Worm (Caenorhabditis elegans) whole organism, early embryonic: ENCODE data around the gene dnj-10.

Experiments used
- B0310.2 ChIP-seq: sonication (generic microtip); optimal IDR thresholded peaks from 2 replicates; lab custom pipeline; 2016; ENCODE audit warnings: mild to moderate bottlenecking, missing genetic modification characterization, missing compliant biosample characterization
- F13C5.2 ChIP-seq: sonication (generic microtip); optimal IDR thresholded peaks from 2 replicates; lab custom pipeline; 2017; ENCODE audit warnings: mild to moderate bottlenecking, missing genetic modification characterization, inconsistent platforms, missing compliant biosample characterization
- aly-1 ChIP-seq: sonication (generic microtip); optimal IDR thresholded peaks from 2 replicates; lab custom pipeline; 2016; ENCODE audit warnings: missing genetic modification characterization, missing compliant biosample characterization
- ama-1 ChIP-seq: fragments of 150-350 bp; optimal IDR thresholded peaks from 2 replicates; lab custom pipeline; 2014
- ceh-13 ChIP-seq: fragments of 200-800 bp; sonication (Bioruptor generic); optimal IDR thresholded peaks from 2 replicates; lab custom pipeline; 2018; ENCODE audit warnings: mild to moderate bottlenecking, missing genetic modification characterization, missing compliant biosample characterization
- ceh-36 ChIP-seq: sonication (generic microtip); optimal IDR thresholded peaks from 2 replicates; lab custom pipeline; 2016; ENCODE audit warnings: missing genetic modification characterization, inconsistent platforms, missing compliant biosample characterization
- ets-7 ChIP-seq: sonication (generic microtip); optimal IDR thresholded peaks from 2 replicates; lab custom pipeline; 2016; ENCODE audit warnings: missing genotype, missing genetic modification characterization, missing compliant biosample characterization
- flt-1 ChIP-seq: fragments of 200-800 bp; sonication (Bioruptor generic); IDR thresholded peaks from 2 replicates; pipeline ENCODE4 v1.3.6; 2022; ENCODE audit warnings: missing genetic modification characterization, missing compliant biosample characterization
- hmbx-1 ChIP-seq: sonication (generic microtip); optimal IDR thresholded peaks from 2 replicates; lab custom pipeline; 2016; ENCODE audit warnings: mild to moderate bottlenecking, missing genetic modification characterization, missing compliant biosample characterization
- hmg-4 ChIP-seq: fragments of 200-800 bp; sonication (Bioruptor generic); optimal IDR thresholded peaks from 2 replicates; lab custom pipeline; 2018; ENCODE audit warnings: mild to moderate bottlenecking, missing genetic modification characterization, missing compliant biosample characterization
- hnd-1 ChIP-seq: sonication (generic microtip); optimal IDR thresholded peaks from 2 replicates; lab custom pipeline; 2016; ENCODE audit warnings: missing genetic modification characterization, missing compliant biosample characterization
- pes-1 ChIP-seq: fragments of 200-800 bp; sonication (Bioruptor generic); IDR thresholded peaks from 2 replicates; pipeline ENCODE4 v1.3.6; 2022; ENCODE audit warnings: missing genetic modification reagents, missing genetic modification characterization, missing compliant biosample characterization
- scrt-1 ChIP-seq: fragments of 200-800 bp; sonication (Bioruptor generic); IDR thresholded peaks from 2 replicates; pipeline ENCODE4 v1.3.6; 2022; ENCODE audit warnings: missing genetic modification characterization, missing compliant biosample characterization
- sea-1 ChIP-seq: fragments of 200-800 bp; sonication (Bioruptor generic); conservative IDR thresholded peaks from 2 replicates; pipeline ENCODE4 v1.3.6; 2022; ENCODE audit warnings: missing genetic modification characterization, missing compliant biosample characterization
- tbx-11 ChIP-seq: fragments of 200-800 bp; sonication (Bioruptor generic); IDR thresholded peaks from 2 replicates; pipeline ENCODE4 v1.3.6; 2022; ENCODE audit warnings: missing genetic modification characterization, missing compliant biosample characterization
- tbx-37 ChIP-seq: fragments of 200-800 bp; sonication (Bioruptor generic); conservative IDR thresholded peaks from 2 replicates; pipeline ENCODE4 v1.3.6; 2022; ENCODE audit warnings: missing genetic modification reagents, missing genetic modification characterization, missing compliant biosample characterization
- tra-4 ChIP-seq: sonication (generic microtip); optimal IDR thresholded peaks from 2 replicates; lab custom pipeline; 2017; ENCODE audit warnings: missing genetic modification characterization, missing compliant biosample characterization

dnj-10 gene

DNA sequence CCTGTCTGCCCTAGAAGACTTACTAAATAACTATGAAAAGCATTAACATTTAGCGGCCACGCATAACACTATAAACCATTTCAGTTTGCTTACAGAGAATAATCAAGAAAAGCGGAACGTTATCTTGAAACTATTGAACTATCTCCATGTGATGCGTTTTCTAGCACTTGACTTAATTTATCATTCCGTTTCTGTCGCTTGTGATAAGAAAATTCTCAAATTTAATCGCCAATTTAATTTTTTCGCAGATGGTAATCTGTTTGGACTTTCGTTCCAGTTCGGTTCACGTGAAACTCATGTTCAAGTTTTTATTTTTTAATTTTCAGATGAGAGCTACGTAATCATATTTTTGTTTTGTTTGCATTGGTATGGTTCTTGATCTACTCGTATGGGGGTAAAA, 26.0 kb downstream of the dnj-10 start:
- TF ChIP-seq hmg-4 (GFP tag; lab: Kevin White, UChicago) (no peak), B0310.2 (tag; lab: Kevin White, UChicago) (no peak), aly-1 (tag; lab: Kevin White, UChicago) (no peak), tra-4 (tag; lab: Kevin White, UChicago) (no peak), tbx-11 (GFP tag; lab: Robert Waterston, UW) (no peak), ama-1 (no peak), F13C5.2 (no peak), sea-1 (GFP tag; lab: Robert Waterston, UW) (no peak), flt-1 (no peak), hnd-1 (no peak), scrt-1 (GFP tag; lab: Robert Waterston, UW) (no peak), ceh-36 (tag; lab: Kevin White, UChicago) (no peak)

DNA sequence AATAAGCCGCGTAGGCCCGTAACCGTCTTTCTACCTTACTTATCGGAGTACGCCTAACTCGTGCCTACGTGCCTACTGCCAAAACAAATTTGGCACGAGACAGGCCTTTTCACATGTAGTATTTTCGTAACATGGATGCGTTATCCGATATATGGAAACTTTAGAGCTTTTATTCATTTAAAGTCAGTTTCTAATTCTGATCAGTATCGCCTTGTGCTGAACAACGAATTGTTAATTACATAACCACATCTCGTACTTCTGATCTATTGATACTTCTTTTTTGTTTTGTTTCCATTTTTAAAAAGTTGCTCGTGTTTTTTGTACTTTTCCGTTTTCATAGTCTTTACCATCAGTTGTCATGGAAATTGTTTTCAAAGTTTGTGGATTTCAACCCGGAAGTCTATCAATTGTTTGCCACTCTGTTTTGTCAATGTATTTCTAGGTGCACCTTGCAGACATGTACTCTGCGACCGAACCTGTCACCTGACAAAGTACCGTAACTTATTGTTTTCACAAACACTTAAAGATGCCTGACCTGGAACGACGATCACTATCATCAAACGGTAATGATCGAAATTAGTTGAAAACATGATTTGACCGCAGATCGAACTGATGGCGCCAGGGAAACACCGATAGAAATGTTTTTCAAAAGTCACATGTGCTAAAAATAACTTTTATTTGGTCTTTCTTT, 26.9 kb downstream of the dnj-10 start:
- no peak for TF ChIP-seq ets-7 (tag; lab: Kevin White, UChicago)
- TF ChIP-seq tbx-37 (GFP tag; lab: Robert Waterston, UW) = no peak
- TF ChIP-seq F13C5.2 = no peak
- TF ChIP-seq ceh-13 (GFP tag; lab: Kevin White, UChicago) = no peak
- no peak for TF ChIP-seq hmbx-1
- no peak for TF ChIP-seq hnd-1
- no peak for TF ChIP-seq sea-1 (GFP tag; lab: Robert Waterston, UW)
- TF ChIP-seq tra-4 (tag; lab: Kevin White, UChicago) = no peak
- no peak for TF ChIP-seq aly-1 (tag; lab: Kevin White, UChicago)
- no peak for TF ChIP-seq hmg-4 (GFP tag; lab: Kevin White, UChicago)

DNA sequence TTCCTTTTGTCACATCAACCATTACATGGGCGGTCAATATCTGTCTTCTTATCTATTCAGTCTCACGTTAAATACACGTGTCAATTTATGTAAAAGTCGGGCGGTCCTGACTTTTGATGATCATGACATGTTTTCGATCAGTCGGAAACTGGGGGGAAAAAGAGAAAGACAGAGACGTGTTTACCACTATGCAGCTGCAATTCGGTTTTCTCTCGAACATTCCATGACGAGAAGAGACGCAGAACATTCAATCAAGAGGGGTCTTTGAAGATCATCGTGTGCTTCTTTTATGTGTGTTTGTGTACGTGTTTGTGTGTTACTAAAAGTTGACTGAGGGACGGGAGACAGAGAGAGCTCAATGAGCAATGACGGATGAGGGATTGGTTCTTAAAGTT, 27.4 kb downstream of the dnj-10 start:
- TF ChIP-seq hmbx-1 = no peak
- TF ChIP-seq ceh-36 (tag; lab: Kevin White, UChicago) = no peak

DNA sequence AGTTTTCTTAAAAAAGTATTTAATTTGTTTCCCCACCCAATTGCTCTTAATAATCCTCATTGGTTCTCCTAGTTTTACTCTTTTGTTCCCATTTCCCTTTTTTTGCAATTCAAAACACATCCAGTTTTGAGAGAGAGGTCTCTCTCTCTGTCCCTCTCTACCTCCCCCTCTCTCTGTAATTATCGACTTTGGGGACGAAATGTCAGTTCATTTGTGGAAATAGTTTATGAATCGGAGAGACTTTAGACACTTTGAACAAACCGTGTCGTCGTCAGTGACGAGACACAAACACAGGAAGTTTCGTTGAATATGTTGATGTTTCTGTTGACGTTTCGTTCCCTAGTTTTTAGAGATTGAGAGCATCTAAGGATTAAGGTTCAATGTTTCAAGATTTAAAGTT, 32.2 kb downstream of the dnj-10 start:
- no peak for TF ChIP-seq ceh-13 (GFP tag; lab: Kevin White, UChicago)
- TF ChIP-seq B0310.2 (tag; lab: Kevin White, UChicago) = no peak
- TF ChIP-seq hnd-1 = no peak
- no peak for TF ChIP-seq sea-1 (GFP tag; lab: Robert Waterston, UW)
- TF ChIP-seq ceh-36 (tag; lab: Kevin White, UChicago) = no peak
- TF ChIP-seq tra-4 (tag; lab: Kevin White, UChicago) = no peak
- no peak for TF ChIP-seq pes-1 (GFP tag; lab: Robert Waterston, UW)
- no peak for TF ChIP-seq F13C5.2
- TF ChIP-seq aly-1 (tag; lab: Kevin White, UChicago) = no peak
- TF ChIP-seq ets-7 (tag; lab: Kevin White, UChicago) = no peak
- TF ChIP-seq tbx-11 (GFP tag; lab: Robert Waterston, UW) = no peak
- no peak for TF ChIP-seq hmg-4 (GFP tag; lab: Kevin White, UChicago)

DNA sequence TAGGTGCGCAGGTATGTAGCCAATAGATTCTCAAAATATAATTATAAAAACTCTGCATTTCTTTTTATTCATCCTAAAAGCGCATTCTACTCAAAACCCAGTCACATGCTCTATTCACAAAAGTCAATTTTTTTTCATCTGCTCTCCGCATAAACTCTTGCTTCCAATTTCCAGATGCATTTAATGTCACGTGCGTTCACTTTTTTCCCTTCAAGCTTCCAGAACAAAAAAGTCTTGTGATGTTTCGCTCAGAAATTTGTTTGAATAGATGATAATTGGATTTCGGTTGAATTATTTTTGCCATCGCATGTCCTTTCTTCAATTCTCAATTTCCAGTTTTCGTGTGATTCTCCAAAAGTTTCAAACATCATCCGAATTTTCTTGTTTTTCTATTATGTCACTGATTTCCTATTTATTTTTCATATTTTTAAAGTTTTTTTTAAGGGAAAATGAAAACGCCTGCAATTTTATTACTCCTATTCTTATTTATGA, 34.0 kb downstream of the dnj-10 start, which contains the start of gene F22B7.1:
Gene F22B7.1 (plus strand): TSS at position 442 of the 492 bp plus-strand sequence.
- TF ChIP-seq tra-4 (tag; lab: Kevin White, UChicago) (no peak), scrt-1 (GFP tag; lab: Robert Waterston, UW) (no peak), F13C5.2 (no peak), B0310.2 (tag; lab: Kevin White, UChicago) (no peak), hnd-1 (no peak), ets-7 (tag; lab: Kevin White, UChicago) (no peak), sea-1 (GFP tag; lab: Robert Waterston, UW) (no peak), ceh-36 (tag; lab: Kevin White, UChicago) (no peak), aly-1 (tag; lab: Kevin White, UChicago) (no peak), pes-1 (GFP tag; lab: Robert Waterston, UW) (no peak)

DNA sequence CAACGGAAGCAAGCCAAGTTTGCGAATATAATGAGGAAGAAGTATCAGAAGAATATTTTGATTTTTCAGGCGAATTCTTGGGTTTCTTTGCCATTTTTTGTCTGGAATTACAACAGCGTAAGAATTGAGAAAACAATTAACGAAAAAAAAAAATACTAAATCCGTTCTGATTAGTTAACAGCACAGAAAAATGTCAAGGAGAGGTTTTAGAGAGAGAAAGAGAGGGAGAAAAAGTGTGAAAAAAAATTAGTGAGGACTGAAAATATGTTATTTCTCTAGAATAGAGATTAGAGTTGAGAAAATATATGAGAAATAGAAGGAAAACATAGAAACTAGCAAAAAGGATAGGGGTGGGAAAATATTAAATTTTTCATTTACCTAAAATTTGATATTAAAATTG, 36.4 kb downstream of the dnj-10 start, which contains the start of gene dpy-19:
Gene dpy-19 (minus strand): TSS at position 101 of the 400 bp plus-strand sequence.
- no peak for TF ChIP-seq flt-1
- no peak for TF ChIP-seq pes-1 (GFP tag; lab: Robert Waterston, UW)
- no peak for TF ChIP-seq F13C5.2
- TF ChIP-seq ceh-13 (GFP tag; lab: Kevin White, UChicago) = no peak
- TF ChIP-seq scrt-1 (GFP tag; lab: Robert Waterston, UW) = no peak
- TF ChIP-seq aly-1 (tag; lab: Kevin White, UChicago) = no peak
- no peak for TF ChIP-seq tbx-37 (GFP tag; lab: Robert Waterston, UW)
- no peak for TF ChIP-seq sea-1 (GFP tag; lab: Robert Waterston, UW)
- TF ChIP-seq ama-1 = no peak
- TF ChIP-seq ets-7 (tag; lab: Kevin White, UChicago) = no peak
- TF ChIP-seq hmbx-1 = no peak
- no peak for TF ChIP-seq tra-4 (tag; lab: Kevin White, UChicago)
- no peak for TF ChIP-seq ceh-36 (tag; lab: Kevin White, UChicago)
- TF ChIP-seq hmg-4 (GFP tag; lab: Kevin White, UChicago) = no peak
- no peak for TF ChIP-seq B0310.2 (tag; lab: Kevin White, UChicago)
- TF ChIP-seq hnd-1 = no peak
- TF ChIP-seq tbx-11 (GFP tag; lab: Robert Waterston, UW) = no peak

DNA sequence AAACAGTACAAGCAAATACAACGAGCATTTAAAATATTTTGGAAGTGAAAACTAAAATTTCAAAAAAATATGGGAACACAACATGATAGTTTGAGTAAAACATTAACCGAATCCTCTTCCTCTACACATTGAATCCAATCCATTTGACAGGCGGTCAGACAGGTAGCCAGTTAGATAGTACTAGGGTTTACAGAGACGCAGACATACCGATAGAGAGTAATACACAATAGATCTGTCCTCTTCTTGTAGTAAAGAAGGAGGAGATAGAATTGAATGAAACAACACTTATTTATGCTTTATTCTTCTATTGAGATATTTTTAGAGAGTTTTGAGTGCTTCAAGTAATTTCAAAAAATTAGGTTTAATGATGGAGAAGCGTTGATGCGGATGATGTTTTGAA, 37.8 kb downstream of the dnj-10 start:
- TF ChIP-seq aly-1 (tag; lab: Kevin White, UChicago) = no peak
- no peak for TF ChIP-seq hmbx-1
- no peak for TF ChIP-seq tbx-37 (GFP tag; lab: Robert Waterston, UW)
- TF ChIP-seq B0310.2 (tag; lab: Kevin White, UChicago) = no peak
- TF ChIP-seq ceh-36 (tag; lab: Kevin White, UChicago) = no peak
- no peak for TF ChIP-seq F13C5.2
- TF ChIP-seq tbx-11 (GFP tag; lab: Robert Waterston, UW) = no peak
- no peak for TF ChIP-seq pes-1 (GFP tag; lab: Robert Waterston, UW)
- no peak for TF ChIP-seq hnd-1
- TF ChIP-seq sea-1 (GFP tag; lab: Robert Waterston, UW) = no peak
